Worm (Caenorhabditis elegans): ENCODE results near the gene coh-1.

- TF ChIP-seq ztf-29 (GFP tag; IDR thresholded peaks at IDR 0.05) (no peak), flt-1 (GFP tag; IDR thresholded peaks at IDR 0.05) (no peak), cog-1 (tag; optimal IDR thresholded peaks at IDR 0.05) (no peak), tab-1 (GFP tag; IDR thresholded peaks at IDR 0.05) (no peak), med-1 (GFP tag; optimal IDR thresholded peaks at IDR 0.05; ENCODE audit: insufficient read depth) (no peak), ztf-23 (GFP tag; IDR thresholded peaks at IDR 0.05) (no peak)
These were observed 3.7 kb upstream of the coh-1 start for ce11 chrX:7478476-7478875.
